Fruit fly (Drosophila melanogaster) whole organism, pupa: ENCODE data around the gene Dd.

Source experiments
- CG15710 ChIP-seq: fragments of 200-800 bp; sonication (Bioruptor generic); optimal IDR thresholded peaks from 2 replicates; lab custom pipeline; 2018; ENCODE audit warnings: missing biosample characterization, mild to moderate bottlenecking, missing genetic modification characterization, moderate library complexity
- Pif1B ChIP-seq: fragments of 200-800 bp; sonication (Bioruptor generic); optimal IDR thresholded peaks from 3 replicates; lab custom pipeline; 2016; ENCODE audit warnings: missing biosample characterization, missing genetic modification characterization

DNA sequence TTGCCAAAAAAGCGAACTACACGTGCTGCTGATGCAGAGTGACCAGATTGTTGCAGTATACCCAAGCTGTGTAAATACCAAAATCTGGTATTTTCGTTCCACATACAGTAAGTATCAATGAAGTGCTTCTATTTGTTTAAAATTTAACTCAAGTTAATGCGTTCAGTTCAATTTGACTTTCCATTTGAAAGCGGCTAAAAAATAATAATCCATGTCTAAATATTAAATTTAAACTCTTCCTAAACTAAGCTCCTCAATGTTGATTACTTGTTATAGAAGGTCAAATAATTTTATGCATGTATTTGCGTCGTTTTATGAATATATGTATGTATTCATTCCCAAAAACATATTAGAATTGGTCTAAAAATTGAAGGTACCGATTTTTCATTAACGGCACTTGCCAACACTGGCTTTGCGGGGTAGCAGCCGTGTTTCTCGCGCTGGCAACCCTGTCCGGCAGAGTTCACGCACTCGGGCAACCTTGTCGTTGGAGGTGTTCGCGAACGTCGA is 26.0 kb upstream of the Dd start, which contains the start of the genes peng and sol:
- TF ChIP-seq Pif1B (GFP tag; lab: Kevin White, UChicago) (peak; percentile 55), CG15710 (tag; lab: Kevin White, UChicago) (peak; percentile 62)
